Fruit fly (Drosophila melanogaster) whole organism, wandering third instar larva: ENCODE results near the gene Obp83cd.

Source experiments
- Abd-B ChIP-seq: fragments of >200 bp; optimal IDR thresholded peaks from 2 replicates; lab custom pipeline; 2017; ENCODE audit warnings: missing biosample characterization, missing genetic modification characterization
- CG32264 ChIP-seq: fragments of 200-800 bp; sonication (Bioruptor generic); optimal IDR thresholded peaks from 2 replicates; lab custom pipeline; 2016; ENCODE audit warnings: missing biosample characterization, missing genetic modification characterization
- CG9705 ChIP-seq: fragments of 200-800 bp; sonication (Bioruptor generic); optimal IDR thresholded peaks from 2 replicates; lab custom pipeline; 2018; ENCODE audit warnings: missing biosample characterization, mild to moderate bottlenecking, missing genetic modification characterization
- Dfd ChIP-seq: fragments of >200 bp; optimal IDR thresholded peaks from 2 replicates; lab custom pipeline; 2017; ENCODE audit warnings: missing biosample characterization, missing genetic modification characterization
- Dif ChIP-seq: fragments of 200-275, 200-300 bp; sonication (Bioruptor generic); optimal IDR thresholded peaks from 2 replicates; lab custom pipeline; 2018; ENCODE audit warnings: missing biosample characterization, missing genetic modification characterization; ENCODE audit not compliant: partially characterized antibody
- HLH106 ChIP-seq: fragments of 200-800 bp; optimal IDR thresholded peaks from 3 replicates; lab custom pipeline; 2019; ENCODE audit warnings: missing biosample characterization, mild to moderate bottlenecking, missing genetic modification characterization, moderate library complexity
- Hnf4 ChIP-seq: fragments of 200-800 bp; sonication (Bioruptor generic); optimal IDR thresholded peaks from 2 replicates; lab custom pipeline; 2016; ENCODE audit warnings: missing biosample characterization, mild to moderate bottlenecking, missing genetic modification characterization
- Hr78 ChIP-seq: fragments of >200 bp; optimal IDR thresholded peaks from 2 replicates; lab custom pipeline; 2017; ENCODE audit warnings: missing biosample characterization, missing genetic modification characterization
- Hr83 ChIP-seq: fragments of 200-300 bp; sonication (Bioruptor generic); optimal IDR thresholded peaks from 2 replicates; lab custom pipeline; 2016; ENCODE audit warnings: missing biosample characterization, mild to moderate bottlenecking, missing genetic modification characterization, moderate library complexity; ENCODE audit not compliant: poor library complexity, severe bottlenecking
- Jra ChIP-seq: sonication (Bioruptor generic); optimal IDR thresholded peaks from 2 replicates; lab custom pipeline; 2016; ENCODE audit warnings: missing biosample characterization, missing genetic modification characterization
- Mio ChIP-seq: sonication (Bioruptor generic); optimal IDR thresholded peaks from 2 replicates; lab custom pipeline; 2016; ENCODE audit warnings: missing biosample characterization, missing genetic modification characterization
- Myc ChIP-seq: fragments of >200 bp; optimal IDR thresholded peaks from 2 replicates; lab custom pipeline; 2017
- N ChIP-seq: fragments of >200 bp; optimal IDR thresholded peaks from 2 replicates; lab custom pipeline; 2018; ENCODE audit warnings: missing biosample characterization, missing external identifiers, missing genetic modification characterization
- Rel ChIP-seq, 2 experiments: fragments of 200-800 bp; sonication (Bioruptor generic) in 1 of 2; optimal IDR thresholded peaks; 2 replicates in 1 of 2; 3 replicates in 1 of 2; lab custom pipeline; 2016 to 2019; ENCODE audit warnings: mild to moderate bottlenecking in 2 of 2, missing biosample characterization in 2 of 2, missing genetic modification characterization in 2 of 2, moderate library complexity in 1 of 2
- Sp1 ChIP-seq: fragments of 200-800 bp; sonication (Bioruptor generic); optimal IDR thresholded peaks from 3 replicates; lab custom pipeline; 2019; ENCODE audit warnings: missing biosample characterization, mild to moderate bottlenecking, missing genetic modification characterization, moderate library complexity
- Vsx2 ChIP-seq: fragments of 200-300, 225-300 bp; sonication (Bioruptor generic); optimal IDR thresholded peaks from 2 replicates; lab custom pipeline; 2018; ENCODE audit warnings: missing biosample characterization, missing genetic modification characterization; ENCODE audit not compliant: partially characterized antibody
- br ChIP-seq: fragments of 200-800 bp; sonication (Bioruptor generic); optimal IDR thresholded peaks from 2 replicates; lab custom pipeline; 2016; ENCODE audit warnings: missing biosample characterization, missing genetic modification characterization
- brk ChIP-seq: fragments of 200-800 bp; sonication (Bioruptor generic); optimal IDR thresholded peaks from 2 replicates; lab custom pipeline; 2016; ENCODE audit warnings: missing biosample characterization, mild to moderate bottlenecking, missing genetic modification characterization
- dl ChIP-seq, 2 experiments: fragments of 175-275, 200-275 bp in 1 of 2; fragments of 200-275 bp in 1 of 2; sonication (Bioruptor generic); optimal IDR thresholded peaks; lab custom pipeline; 2018; ENCODE audit warnings: mild to moderate bottlenecking in 2 of 2, missing biosample characterization in 2 of 2, missing genetic modification characterization in 2 of 2, moderate library complexity in 2 of 2; ENCODE audit not compliant: partially characterized antibody in 2 of 2, insufficient read depth in 1 of 2
- dmrt93B ChIP-seq: fragments of 200-800 bp; sonication (Bioruptor generic); optimal IDR thresholded peaks from 2 replicates; lab custom pipeline; 2018; ENCODE audit warnings: missing biosample characterization, mild to moderate bottlenecking, missing genetic modification characterization
- dsf ChIP-seq: sonication (Bioruptor generic); optimal IDR thresholded peaks from 2 replicates; lab custom pipeline; 2016; ENCODE audit warnings: missing biosample characterization, missing genetic modification characterization, borderline replicate concordance
- foxo ChIP-seq, 2 experiments: fragments of 200-800 bp; sonication (Bioruptor generic); optimal IDR thresholded peaks; 2 replicates in 1 of 2; 3 replicates in 1 of 2; lab custom pipeline; 2016 to 2017; ENCODE audit warnings: missing biosample characterization in 2 of 2, missing genetic modification characterization in 2 of 2
- fru ChIP-seq: fragments of 200-800 bp; sonication (Bioruptor generic); optimal IDR thresholded peaks from 3 replicates; lab custom pipeline; 2016; ENCODE audit warnings: missing biosample characterization, mild to moderate bottlenecking, missing genetic modification characterization
- jim ChIP-seq: fragments of 175-275, 200-325 bp; sonication (Bioruptor generic); optimal IDR thresholded peaks from 2 replicates; lab custom pipeline; 2016; ENCODE audit warnings: missing biosample characterization, mild to moderate bottlenecking, missing genetic modification characterization
- lola ChIP-seq: fragments of >200 bp; optimal IDR thresholded peaks from 2 replicates; lab custom pipeline; 2017; ENCODE audit warnings: missing biosample characterization, missing genetic modification characterization
- pan ChIP-seq: fragments of >200 bp; optimal IDR thresholded peaks from 2 replicates; lab custom pipeline; 2017
- psq ChIP-seq: fragments of 200-800 bp; sonication (Bioruptor generic); optimal IDR thresholded peaks from 3 replicates; lab custom pipeline; 2017; ENCODE audit warnings: missing biosample characterization, mild to moderate bottlenecking, missing genetic modification characterization, moderate library complexity
- rgr ChIP-seq: fragments of 200-800 bp; sonication (Bioruptor generic); optimal IDR thresholded peaks from 3 replicates; lab custom pipeline; 2016; ENCODE audit warnings: missing biosample characterization, mild to moderate bottlenecking, missing genetic modification characterization
- sage ChIP-seq: fragments of 200-800 bp; sonication (Bioruptor generic); optimal IDR thresholded peaks from 2 replicates; lab custom pipeline; 2016; ENCODE audit warnings: missing biosample characterization, mild to moderate bottlenecking, missing genetic modification characterization
- sv ChIP-seq: fragments of 200-800 bp; sonication (Bioruptor generic); optimal IDR thresholded peaks from 3 replicates; lab custom pipeline; 2016; ENCODE audit warnings: missing biosample characterization, missing genetic modification characterization
- usp ChIP-seq: fragments of >200 bp; optimal IDR thresholded peaks from 2 replicates; lab custom pipeline; 2017; ENCODE audit warnings: missing biosample characterization, missing genetic modification characterization
- woc ChIP-seq: sonication (Bioruptor generic); optimal IDR thresholded peaks from 2 replicates; lab custom pipeline; 2016; ENCODE audit warnings: missing biosample characterization, mild to moderate bottlenecking, missing genetic modification characterization

Obp83cd gene

DNA sequence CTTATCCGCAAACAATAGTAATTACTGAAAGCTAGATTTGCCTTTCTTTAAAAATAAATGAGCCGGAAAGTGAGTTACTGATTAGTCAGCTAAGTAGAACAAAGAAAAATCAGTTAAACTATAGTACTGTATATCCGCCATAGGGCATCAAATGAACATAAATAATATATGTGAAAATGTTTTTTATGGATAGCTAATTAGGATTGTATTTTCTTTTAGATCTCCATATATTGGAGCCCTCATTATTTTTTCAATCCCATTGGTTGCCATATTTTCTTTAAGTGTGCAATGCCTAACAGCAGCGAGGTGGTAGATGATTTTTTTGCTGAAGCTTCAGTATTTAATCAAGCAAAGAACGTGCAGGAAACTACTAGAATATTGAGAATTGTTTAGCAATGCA, at the start of gene Obp83cd:
TSS of gene Obp83cd (plus strand) at position 343 of the 400 bp plus-strand sequence.
- TF ChIP-seq Mio (GFP tag; lab: Kevin White, UChicago) (no peak), Hr78 (GFP tag; lab: Kevin White, UChicago) (no peak)

DNA sequence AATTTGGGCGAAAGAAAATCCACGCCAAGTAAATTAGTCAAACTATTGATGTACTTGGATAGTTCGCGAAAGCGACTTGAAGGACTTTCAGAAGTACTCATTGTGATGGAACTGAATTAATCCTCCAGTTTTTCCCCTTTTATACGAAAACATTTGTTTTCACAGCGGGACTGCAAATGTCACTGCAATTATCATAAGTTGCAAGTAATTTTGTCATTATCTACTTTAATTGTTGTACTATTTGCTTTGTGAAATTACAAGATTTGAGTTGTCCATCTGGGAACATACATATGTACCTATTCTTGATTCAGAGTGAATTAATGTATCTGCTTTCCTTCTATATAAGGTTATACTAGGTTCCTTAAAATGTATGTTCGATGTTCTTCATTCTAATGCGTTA, 29.8 kb upstream of the Obp83cd start, which contains the start of gene Or83c:
TSS of gene Or83c (minus strand) at position 101 of the 400 bp plus-strand sequence.
- TF ChIP-seq Jra (no peak), Abd-B (GFP tag; lab: Kevin White, UChicago) (no peak), dl (GFP tag; optimal IDR thresholded peaks at IDR 0.05; lab: Kevin White, UChicago; ENCODE audit: insufficient read depth in 1 of 2, partially characterized antibody in 2 of 2) (no peak), N (GFP tag; lab: Kevin White, UChicago) (no peak), dmrt93B (GFP tag; lab: Kevin White, UChicago) (no peak), brk (GFP tag; lab: Kevin White, UChicago) (no peak), lola (GFP tag; lab: Kevin White, UChicago) (no peak), usp (no peak), sage (GFP tag; lab: Kevin White, UChicago) (no peak), CG32264 (GFP tag; lab: Kevin White, UChicago) (no peak), Hr83 (GFP tag; lab: Kevin White, UChicago) (no peak), Sp1 (no peak), br (no peak), foxo (GFP tag; optimal IDR thresholded peaks at IDR 0.05; lab: Kevin White, UChicago) (no peak), psq (GFP tag; lab: Kevin White, UChicago) (no peak)

DNA sequence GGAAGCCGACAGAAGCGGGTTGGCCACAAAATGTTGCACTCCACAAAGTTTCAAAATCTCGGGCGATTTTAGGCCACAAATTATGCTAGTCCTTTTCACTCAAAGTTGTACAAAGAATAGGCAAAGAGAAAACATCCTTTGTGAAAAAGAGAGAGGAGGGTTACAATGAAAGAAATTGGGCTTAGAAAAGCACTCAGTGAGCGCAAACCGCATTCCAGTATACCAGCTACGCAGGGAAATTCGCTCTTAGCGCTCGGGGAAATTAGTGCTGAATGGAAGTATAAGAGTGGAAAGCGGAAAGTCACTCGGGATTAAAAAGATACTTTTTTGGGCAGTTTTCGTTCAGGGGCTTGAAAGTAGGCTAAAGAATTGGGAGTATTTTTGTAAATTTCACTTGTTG, 25.8 kb upstream of the Obp83cd start:
- TF ChIP-seq fru (GFP tag; lab: Kevin White, UChicago) (no peak), sv (GFP tag; lab: Kevin White, UChicago) (no peak), Hr78 (GFP tag; lab: Kevin White, UChicago) (no peak), br (no peak), pan (no peak), Mio (GFP tag; lab: Kevin White, UChicago) (no peak), CG9705 (GFP tag; lab: Kevin White, UChicago) (no peak), Vsx2 (GFP tag; lab: Kevin White, UChicago) (no peak), Hnf4 (GFP tag; lab: Kevin White, UChicago) (no peak)

DNA sequence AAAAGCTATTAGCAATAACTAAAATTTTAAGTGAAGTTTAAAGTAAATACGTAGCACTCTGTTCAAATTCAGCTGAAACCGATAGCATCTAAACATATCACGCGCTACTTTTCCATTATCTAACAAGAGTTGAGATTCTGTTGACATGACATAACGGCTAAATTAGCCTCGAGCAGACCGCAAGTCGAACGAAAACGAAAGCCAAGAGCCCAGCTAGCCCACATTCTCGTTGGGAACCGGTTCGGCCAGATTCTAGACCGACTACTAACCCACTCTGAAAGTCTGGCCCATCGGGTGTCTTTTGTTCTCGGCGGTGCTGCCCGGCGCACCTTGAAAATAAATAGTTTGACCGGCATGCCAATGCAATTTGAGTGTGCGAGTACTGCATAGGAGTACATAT, 10.9 kb upstream of the Obp83cd start:
- TF ChIP-seq Myc (lab: Kevin White, UChicago): no peak
- TF ChIP-seq CG9705 (GFP tag; lab: Kevin White, UChicago): no peak
- no peak for TF ChIP-seq rgr (GFP tag; lab: Kevin White, UChicago)
- TF ChIP-seq Hr83 (GFP tag; lab: Kevin White, UChicago): no peak
- TF ChIP-seq foxo (GFP tag; optimal IDR thresholded peaks at IDR 0.05; lab: Kevin White, UChicago): no peak
- TF ChIP-seq woc (GFP tag; lab: Kevin White, UChicago): no peak
- no peak for TF ChIP-seq jim (GFP tag; lab: Kevin White, UChicago)
- TF ChIP-seq Hr78 (GFP tag; lab: Kevin White, UChicago): no peak
- no peak for TF ChIP-seq Abd-B (GFP tag; lab: Kevin White, UChicago)
- no peak for TF ChIP-seq sage (GFP tag; lab: Kevin White, UChicago)
- no peak for TF ChIP-seq usp
- TF ChIP-seq Dif (GFP tag; lab: Kevin White, UChicago): no peak
- TF ChIP-seq dsf (GFP tag; lab: Kevin White, UChicago): no peak
- TF ChIP-seq pan: no peak

- TF ChIP-seq HLH106: no peak
- TF ChIP-seq Dfd (GFP tag; lab: Kevin White, UChicago): no peak
- no peak for TF ChIP-seq woc (GFP tag; lab: Kevin White, UChicago)
- no peak for TF ChIP-seq jim (GFP tag; lab: Kevin White, UChicago)
- TF ChIP-seq Rel (GFP tag; optimal IDR thresholded peaks at IDR 0.05; lab: Kevin White, UChicago): no peak
- TF ChIP-seq Rel (tag; optimal IDR thresholded peaks at IDR 0.05; lab: Kevin White, UChicago): no peak
- TF ChIP-seq dl (GFP tag; optimal IDR thresholded peaks at IDR 0.05; lab: Kevin White, UChicago; ENCODE audit: insufficient read depth in 1 of 2, partially characterized antibody in 2 of 2): no peak
- TF ChIP-seq Hr78 (GFP tag; lab: Kevin White, UChicago): no peak
- no peak for TF ChIP-seq usp
- TF ChIP-seq sv (GFP tag; lab: Kevin White, UChicago): no peak
- no peak for TF ChIP-seq brk (GFP tag; lab: Kevin White, UChicago)
- TF ChIP-seq Dif (GFP tag; lab: Kevin White, UChicago): no peak
- no peak for TF ChIP-seq lola (GFP tag; lab: Kevin White, UChicago)
- TF ChIP-seq CG32264 (GFP tag; lab: Kevin White, UChicago): no peak
- TF ChIP-seq sage (GFP tag; lab: Kevin White, UChicago): no peak
- TF ChIP-seq, all 38 proteins: peak for 0
Observed at dm6 chr3R:6098320-6098719, 9.6 kb upstream of the Obp83cd start.
